Worm (Caenorhabditis elegans): ENCODE results near the gene mtl-1.

mtl-1 gene

DNA sequence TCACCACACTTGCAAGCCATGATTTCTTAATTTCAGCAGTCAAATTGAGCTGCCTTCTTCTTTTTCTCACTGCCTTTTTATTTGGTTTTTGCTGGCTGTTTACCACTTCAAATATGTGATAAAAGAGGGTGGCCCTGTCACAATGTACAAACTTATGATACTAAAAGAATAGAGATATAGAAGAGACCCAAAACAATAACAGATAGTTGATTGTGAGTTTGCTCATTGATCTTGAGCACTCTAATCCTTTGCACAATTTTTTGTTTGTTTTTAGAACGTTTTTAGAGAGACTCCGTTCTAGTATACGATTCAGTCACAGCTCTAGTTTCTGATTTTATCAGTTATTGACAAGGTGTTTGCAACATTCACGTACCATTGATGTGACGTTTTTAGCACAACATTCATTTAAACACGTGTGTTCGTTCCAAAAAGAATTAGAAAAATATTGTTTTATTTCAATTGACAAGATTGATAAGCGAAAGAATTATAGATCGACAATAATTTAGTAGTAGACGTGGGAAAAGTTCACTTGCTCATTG, at the start of gene mtl-1:
Gene mtl-1, minus strand, starts transcription at position 51 of the 539 bp plus-strand sequence.
- TF ChIP-seq ama-1 (optimal IDR thresholded peaks at IDR 0.05) (no peak), hmbx-1 (tag; optimal IDR thresholded peaks at IDR 0.05) (no peak), scrt-1 (GFP tag; IDR thresholded peaks at IDR 0.05) (no peak), flt-1 (GFP tag; IDR thresholded peaks at IDR 0.05) (no peak), F13C5.2 (tag; optimal IDR thresholded peaks at IDR 0.05) (no peak), hmg-4 (GFP tag; optimal IDR thresholded peaks at IDR 0.05) (no peak), B0310.2 (tag; optimal IDR thresholded peaks at IDR 0.05) (no peak), tbx-11 (GFP tag; IDR thresholded peaks at IDR 0.05) (no peak), tbx-37 (GFP tag; conservative IDR thresholded peaks at IDR 0.05) (no peak), aly-1 (tag; optimal IDR thresholded peaks at IDR 0.05) (no peak), ets-7 (tag; optimal IDR thresholded peaks at IDR 0.05) (no peak), tra-4 (tag; optimal IDR thresholded peaks at IDR 0.05) (no peak), ceh-13 (GFP tag; optimal IDR thresholded peaks at IDR 0.05) (no peak), sea-1 (GFP tag; conservative IDR thresholded peaks at IDR 0.05) (no peak), hnd-1 (tag; optimal IDR thresholded peaks at IDR 0.05) (no peak), ceh-36 (tag; optimal IDR thresholded peaks at IDR 0.05) (no peak), pes-1 (GFP tag; IDR thresholded peaks at IDR 0.05) (no peak)

DNA sequence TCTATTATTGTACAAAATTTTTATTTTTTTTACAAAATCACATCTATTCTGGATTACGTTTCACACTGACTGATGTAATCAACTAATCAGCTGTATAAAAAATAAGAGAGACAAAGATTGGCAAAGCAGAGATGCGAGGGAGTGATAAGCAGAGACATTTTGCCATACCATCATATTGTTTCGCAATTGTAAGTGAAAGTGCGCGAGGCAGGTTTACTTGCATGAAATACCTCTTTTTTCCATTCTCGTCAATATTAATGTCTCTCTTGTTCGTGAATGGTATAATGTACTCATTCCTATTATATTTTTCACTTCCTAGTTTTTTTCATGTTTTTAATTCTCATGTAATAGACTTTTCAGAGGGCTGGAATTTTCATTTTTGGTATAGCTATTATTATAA, 45.2 kb upstream of the mtl-1 start:
- TF ChIP-seq F13C5.2 (tag; optimal IDR thresholded peaks at IDR 0.05): no peak
- no peak for TF ChIP-seq flt-1 (GFP tag; IDR thresholded peaks at IDR 0.05)
- TF ChIP-seq tbx-11 (GFP tag; IDR thresholded peaks at IDR 0.05): no peak
- no peak for TF ChIP-seq tra-4 (tag; optimal IDR thresholded peaks at IDR 0.05)
- TF ChIP-seq ceh-13 (GFP tag; optimal IDR thresholded peaks at IDR 0.05): no peak
- no peak for TF ChIP-seq B0310.2 (tag; optimal IDR thresholded peaks at IDR 0.05)
- no peak for TF ChIP-seq ets-7 (tag; optimal IDR thresholded peaks at IDR 0.05)

DNA sequence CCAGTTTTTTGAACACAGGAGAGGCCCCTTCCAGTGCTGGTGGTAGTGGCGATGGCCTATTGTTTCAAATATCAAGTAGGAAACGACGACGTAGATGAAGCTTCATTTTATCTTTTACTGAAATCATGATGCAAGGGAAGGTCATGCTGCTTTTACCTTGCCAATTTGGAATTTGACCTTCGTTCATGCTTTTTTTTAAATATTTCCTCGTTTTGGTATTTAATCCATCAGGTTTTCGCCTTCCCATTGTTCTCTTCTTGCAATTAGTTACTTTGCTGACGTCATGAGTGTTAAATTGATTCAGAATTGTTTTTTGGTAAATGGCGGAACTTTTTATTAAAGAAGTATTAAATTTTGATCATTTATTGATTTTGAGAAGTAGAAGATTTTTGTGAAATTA, 44.4 kb upstream of the mtl-1 start:
- TF ChIP-seq hmg-4 (GFP tag; optimal IDR thresholded peaks at IDR 0.05) (no peak), F13C5.2 (tag; optimal IDR thresholded peaks at IDR 0.05) (no peak), hnd-1 (tag; optimal IDR thresholded peaks at IDR 0.05) (no peak), ceh-36 (tag; optimal IDR thresholded peaks at IDR 0.05) (no peak), ets-7 (tag; optimal IDR thresholded peaks at IDR 0.05) (no peak)

DNA sequence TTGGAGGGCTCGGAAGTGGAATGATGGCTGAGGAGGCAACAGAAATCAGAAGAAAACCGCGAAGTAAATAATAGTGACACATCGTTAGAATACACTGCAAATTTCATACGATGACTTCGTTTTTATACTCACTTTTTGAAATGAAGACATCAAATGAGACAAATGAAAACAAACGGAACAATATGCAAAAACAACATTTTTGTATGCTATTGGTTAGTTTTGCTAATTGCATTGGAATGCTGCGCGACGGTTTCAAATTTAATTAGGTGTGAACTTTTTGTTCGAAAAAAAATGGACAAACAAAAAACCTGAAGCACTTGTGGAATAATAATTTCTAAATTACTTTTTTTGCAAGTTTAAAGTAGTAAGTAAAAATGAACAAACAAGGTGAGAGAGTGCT, 41.3 kb upstream of the mtl-1 start, which contains the start of gene grl-8:
Gene grl-8, minus strand, starts transcription at position 101 of the 400 bp plus-strand sequence.
- TF ChIP-seq ceh-13 (GFP tag; optimal IDR thresholded peaks at IDR 0.05) (no peak), scrt-1 (GFP tag; IDR thresholded peaks at IDR 0.05) (no peak), F13C5.2 (tag; optimal IDR thresholded peaks at IDR 0.05) (no peak), pes-1 (GFP tag; IDR thresholded peaks at IDR 0.05) (no peak), hmg-4 (GFP tag; optimal IDR thresholded peaks at IDR 0.05) (no peak), ceh-36 (tag; optimal IDR thresholded peaks at IDR 0.05) (no peak)

DNA sequence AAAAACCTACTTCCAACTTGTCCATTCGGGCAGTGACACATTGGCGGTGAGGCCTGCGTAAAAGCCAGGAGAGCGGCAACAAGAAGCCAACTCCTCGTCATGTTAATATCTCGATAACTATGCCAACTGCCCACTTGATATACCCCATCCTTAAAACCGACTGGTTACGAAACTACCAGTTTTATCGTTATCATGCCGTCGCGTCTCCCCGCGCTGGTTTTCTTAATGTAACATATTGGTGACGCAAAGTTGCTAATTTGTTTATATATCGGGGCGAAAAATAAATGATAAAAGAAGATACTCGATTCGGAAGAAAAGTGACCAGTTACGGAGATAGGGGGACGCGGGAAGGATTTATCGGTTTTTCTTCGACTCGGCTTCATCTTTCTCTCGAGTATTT, 39.9 kb upstream of the mtl-1 start, which contains the start of gene grl-9:
Gene grl-9, minus strand, starts transcription at position 101 of the 400 bp plus-strand sequence.
- TF ChIP-seq F13C5.2 (tag; optimal IDR thresholded peaks at IDR 0.05) (no peak), flt-1 (GFP tag; IDR thresholded peaks at IDR 0.05) (no peak), hmbx-1 (tag; optimal IDR thresholded peaks at IDR 0.05) (no peak), ceh-13 (GFP tag; optimal IDR thresholded peaks at IDR 0.05) (no peak), tra-4 (tag; optimal IDR thresholded peaks at IDR 0.05) (no peak), ceh-36 (tag; optimal IDR thresholded peaks at IDR 0.05) (no peak), scrt-1 (GFP tag; IDR thresholded peaks at IDR 0.05) (no peak), tbx-37 (GFP tag; conservative IDR thresholded peaks at IDR 0.05) (no peak), ama-1 (optimal IDR thresholded peaks at IDR 0.05) (no peak), ets-7 (tag; optimal IDR thresholded peaks at IDR 0.05) (no peak), hmg-4 (GFP tag; optimal IDR thresholded peaks at IDR 0.05) (no peak), sea-1 (GFP tag; conservative IDR thresholded peaks at IDR 0.05) (no peak), aly-1 (tag; optimal IDR thresholded peaks at IDR 0.05) (no peak)

DNA sequence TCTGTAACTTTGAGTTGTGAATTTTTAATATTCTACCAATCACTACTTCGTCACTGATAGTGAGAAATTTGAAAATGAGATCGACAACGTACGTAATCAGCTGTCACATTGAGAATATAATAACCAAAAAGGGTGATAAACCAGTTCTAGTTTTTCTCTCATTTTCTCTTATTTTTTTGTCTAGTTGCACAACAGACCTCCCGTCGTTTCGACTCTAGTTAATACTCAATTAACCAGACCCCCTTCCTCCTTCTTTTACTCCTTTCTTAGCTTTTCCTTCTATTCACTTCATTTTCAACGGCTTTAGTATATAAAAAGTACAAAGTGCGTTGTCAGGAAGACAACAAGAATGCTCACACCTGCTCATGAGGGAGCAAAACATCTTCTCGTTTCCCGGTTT, 35.6 kb upstream of the mtl-1 start, which contains the start of gene ZC487.1:
Gene ZC487.1, plus strand, starts transcription at position 301 of the 400 bp plus-strand sequence.
- TF ChIP-seq F13C5.2 (tag; optimal IDR thresholded peaks at IDR 0.05) (no peak), ceh-13 (GFP tag; optimal IDR thresholded peaks at IDR 0.05) (no peak), aly-1 (tag; optimal IDR thresholded peaks at IDR 0.05) (no peak), ets-7 (tag; optimal IDR thresholded peaks at IDR 0.05) (no peak), hmbx-1 (tag; optimal IDR thresholded peaks at IDR 0.05) (no peak), hnd-1 (tag; optimal IDR thresholded peaks at IDR 0.05) (no peak)

DNA sequence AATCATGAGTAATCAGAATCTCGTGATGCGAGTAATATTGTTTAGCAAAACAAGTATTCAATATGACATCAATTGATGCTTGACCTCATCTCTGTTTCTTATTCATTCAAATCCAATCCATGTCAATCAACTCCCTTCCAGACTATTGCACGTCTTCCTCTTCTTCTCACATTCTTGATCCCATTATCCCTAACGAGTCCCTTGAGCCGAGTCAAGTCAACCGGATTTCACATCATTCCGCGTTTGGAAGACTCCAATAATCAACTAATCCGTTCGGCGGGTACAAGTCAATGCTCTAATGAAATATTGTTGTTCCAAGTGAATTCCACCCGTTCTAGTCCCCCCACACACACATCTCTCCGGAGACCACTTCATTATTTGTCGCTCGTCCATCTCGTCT, 34.6 kb upstream of the mtl-1 start:
- TF ChIP-seq tra-4 (tag; optimal IDR thresholded peaks at IDR 0.05) (no peak), hmg-4 (GFP tag; optimal IDR thresholded peaks at IDR 0.05) (no peak), B0310.2 (tag; optimal IDR thresholded peaks at IDR 0.05) (no peak), ceh-13 (GFP tag; optimal IDR thresholded peaks at IDR 0.05) (no peak), F13C5.2 (tag; optimal IDR thresholded peaks at IDR 0.05) (no peak), pes-1 (GFP tag; IDR thresholded peaks at IDR 0.05) (no peak), hmbx-1 (tag; optimal IDR thresholded peaks at IDR 0.05) (no peak), tbx-37 (GFP tag; conservative IDR thresholded peaks at IDR 0.05) (no peak), ceh-36 (tag; optimal IDR thresholded peaks at IDR 0.05) (no peak)

DNA sequence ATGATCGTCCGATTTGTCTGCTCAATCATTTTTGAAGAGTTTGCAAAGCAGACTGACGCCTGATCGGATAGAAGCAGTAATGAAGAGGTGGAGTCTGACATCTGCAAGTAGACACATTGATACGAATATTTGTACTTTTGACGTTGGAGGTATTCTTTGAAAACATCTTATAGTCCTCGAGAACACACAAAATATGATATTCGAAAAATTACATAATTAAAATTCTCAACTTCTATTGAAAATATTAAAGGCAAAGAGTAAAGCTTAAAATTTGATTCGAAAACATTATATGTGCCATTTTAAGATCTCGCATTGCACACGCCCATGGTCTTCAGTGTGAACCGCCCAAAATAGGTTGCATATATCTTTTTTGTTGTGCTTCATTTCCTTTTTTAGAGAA, 30.7 kb upstream of the mtl-1 start, which contains the start of gene ZC487.2:
Gene ZC487.2, minus strand, starts transcription at position 101 of the 400 bp plus-strand sequence.
- no peak for TF ChIP-seq scrt-1 (GFP tag; IDR thresholded peaks at IDR 0.05)
- no peak for TF ChIP-seq sea-1 (GFP tag; conservative IDR thresholded peaks at IDR 0.05)
- no peak for TF ChIP-seq tbx-11 (GFP tag; IDR thresholded peaks at IDR 0.05)
- TF ChIP-seq B0310.2 (tag; optimal IDR thresholded peaks at IDR 0.05): no peak
- no peak for TF ChIP-seq tbx-37 (GFP tag; conservative IDR thresholded peaks at IDR 0.05)
- TF ChIP-seq ets-7 (tag; optimal IDR thresholded peaks at IDR 0.05): no peak
- no peak for TF ChIP-seq ceh-36 (tag; optimal IDR thresholded peaks at IDR 0.05)
- TF ChIP-seq ceh-13 (GFP tag; optimal IDR thresholded peaks at IDR 0.05): no peak
- TF ChIP-seq ama-1 (optimal IDR thresholded peaks at IDR 0.05): no peak
- no peak for TF ChIP-seq hmbx-1 (tag; optimal IDR thresholded peaks at IDR 0.05)
- TF ChIP-seq F13C5.2 (tag; optimal IDR thresholded peaks at IDR 0.05): no peak
- no peak for TF ChIP-seq aly-1 (tag; optimal IDR thresholded peaks at IDR 0.05)
- no peak for TF ChIP-seq tra-4 (tag; optimal IDR thresholded peaks at IDR 0.05)
- TF ChIP-seq flt-1 (GFP tag; IDR thresholded peaks at IDR 0.05): no peak
- TF ChIP-seq pes-1 (GFP tag; IDR thresholded peaks at IDR 0.05): no peak
- TF ChIP-seq hnd-1 (tag; optimal IDR thresholded peaks at IDR 0.05): no peak
- TF ChIP-seq hmg-4 (GFP tag; optimal IDR thresholded peaks at IDR 0.05): no peak

Data from whole organism, early embryonic.